Worm (Caenorhabditis elegans) whole organism, midembryonic: Measurements from ENCODE around the gene dao-6.

ENCODE experiments used
- T22C8.4 ChIP-seq: fragments of 200-800 bp; sonication (Bioruptor generic); IDR thresholded peaks from 2 replicates; pipeline ENCODE4 v1.3.6; 2022; ENCODE audit warnings: missing genetic modification characterization, missing compliant biosample characterization
- cog-1 ChIP-seq: sonication (generic microtip); optimal IDR thresholded peaks from 2 replicates; lab custom pipeline; 2016; ENCODE audit warnings: missing genetic modification characterization, missing compliant biosample characterization
- flt-1 ChIP-seq: fragments of 200-800 bp; sonication (Bioruptor generic); IDR thresholded peaks from 2 replicates; pipeline ENCODE4 v1.3.6; 2022; ENCODE audit warnings: missing genetic modification characterization, missing compliant biosample characterization
- klf-2 ChIP-seq: fragments of 200-800 bp; sonication (Bioruptor generic); conservative IDR thresholded peaks from 2 replicates; pipeline ENCODE4 v1.3.6; 2022; ENCODE audit warnings: missing genetic modification reagents, missing genetic modification characterization, missing compliant biosample characterization
- med-1 ChIP-seq: sonication (generic microtip); optimal IDR thresholded peaks from 2 replicates; lab custom pipeline; 2017; ENCODE audit warnings: missing genetic modification characterization, mild to moderate bottlenecking, missing compliant biosample characterization, antibody characterized with exemption, missing genetic modification reagents; ENCODE audit not compliant: insufficient read depth
- ref-1 ChIP-seq: fragments of 200-800 bp; sonication (Bioruptor generic); conservative IDR thresholded peaks from 2 replicates; pipeline ENCODE4 v1.3.6; 2022; ENCODE audit warnings: missing genetic modification reagents, missing genetic modification characterization, missing compliant biosample characterization
- tab-1 ChIP-seq: fragments of 200-800 bp; sonication (Bioruptor generic); IDR thresholded peaks from 2 replicates; pipeline ENCODE4 v1.3.6; 2022; ENCODE audit warnings: missing genetic modification characterization, missing compliant biosample characterization
- ztf-23 ChIP-seq: fragments of 200-800 bp; sonication (Bioruptor generic); IDR thresholded peaks from 2 replicates; pipeline ENCODE4 v1.3.6; 2022; ENCODE audit warnings: missing genetic modification reagents, missing genetic modification characterization, missing compliant biosample characterization
- ztf-29 ChIP-seq: fragments of 200-800 bp; sonication (Bioruptor generic); IDR thresholded peaks from 2 replicates; pipeline ENCODE4 v1.3.6; 2022; ENCODE audit warnings: missing genetic modification reagents, missing genetic modification characterization, missing compliant biosample characterization

Gene dao-6

ce11 chrIII:9714731-9715130, 21.3 kb downstream of the dao-6 start:
- TF ChIP-seq med-1 (GFP tag; lab: Kevin White, UChicago) (no peak), flt-1 (GFP tag; lab: Robert Waterston, UW) (no peak), ref-1 (GFP tag; lab: Robert Waterston, UW) (no peak), tab-1 (GFP tag; lab: Robert Waterston, UW) (no peak), ztf-29 (GFP tag; lab: Robert Waterston, UW) (no peak), T22C8.4 (GFP tag; lab: Robert Waterston, UW) (no peak), klf-2 (GFP tag; lab: Robert Waterston, UW) (no peak), ztf-23 (GFP tag; lab: Robert Waterston, UW) (no peak), cog-1 (tag; lab: Kevin White, UChicago) (no peak)

ce11 chrIII:9713862-9714261, 22.1 kb downstream of the dao-6 start, which contains the start of gene ncx-6:
ncx-6 (minus strand) TSS chrIII:9713949.
- TF ChIP-seq ztf-23 (GFP tag; lab: Robert Waterston, UW) (no peak), tab-1 (GFP tag; lab: Robert Waterston, UW) (no peak), klf-2 (GFP tag; lab: Robert Waterston, UW) (no peak), ztf-29 (GFP tag; lab: Robert Waterston, UW) (no peak), cog-1 (tag; lab: Kevin White, UChicago) (no peak), ref-1 (GFP tag; lab: Robert Waterston, UW) (no peak), flt-1 (GFP tag; lab: Robert Waterston, UW) (no peak), med-1 (GFP tag; lab: Kevin White, UChicago) (no peak), T22C8.4 (GFP tag; lab: Robert Waterston, UW) (no peak)

DNA sequence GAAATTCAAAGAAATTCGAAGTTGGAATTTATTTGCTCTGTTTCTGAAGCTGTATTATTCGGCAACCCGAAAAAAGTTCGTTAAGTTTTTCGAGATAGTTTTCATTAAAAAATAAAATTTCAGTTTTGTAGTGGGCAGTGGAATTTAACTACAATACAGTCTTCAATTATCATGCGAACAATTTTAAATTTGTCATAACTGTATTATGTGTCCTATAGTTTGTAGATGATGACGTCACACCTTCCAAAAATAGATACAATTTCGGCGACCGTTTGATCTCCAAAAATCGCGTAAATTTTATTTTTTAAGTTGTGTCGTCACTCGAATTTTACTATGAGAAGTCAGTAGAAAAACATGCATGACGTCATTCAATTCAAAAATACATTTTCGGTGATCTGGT, 22.8 kb downstream of the dao-6 start:
- TF ChIP-seq tab-1 (GFP tag; lab: Robert Waterston, UW) (no peak), flt-1 (GFP tag; lab: Robert Waterston, UW) (no peak), T22C8.4 (GFP tag; lab: Robert Waterston, UW) (no peak), ztf-23 (GFP tag; lab: Robert Waterston, UW) (no peak), ztf-29 (GFP tag; lab: Robert Waterston, UW) (no peak), med-1 (GFP tag; lab: Kevin White, UChicago) (no peak), ref-1 (GFP tag; lab: Robert Waterston, UW) (no peak), cog-1 (tag; lab: Kevin White, UChicago) (no peak), klf-2 (GFP tag; lab: Robert Waterston, UW) (no peak)

- TF ChIP-seq ztf-29 (GFP tag; lab: Robert Waterston, UW): no peak
- no peak for TF ChIP-seq tab-1 (GFP tag; lab: Robert Waterston, UW)
- TF ChIP-seq klf-2 (GFP tag; lab: Robert Waterston, UW): no peak
Measured at ce11 chrIII:9711163-9711562, 24.8 kb downstream of the dao-6 start.

- TF ChIP-seq T22C8.4 (GFP tag; lab: Robert Waterston, UW) (no peak), ztf-23 (GFP tag; lab: Robert Waterston, UW) (no peak), tab-1 (GFP tag; lab: Robert Waterston, UW) (no peak), ztf-29 (GFP tag; lab: Robert Waterston, UW) (no peak), ref-1 (GFP tag; lab: Robert Waterston, UW) (no peak; the same call in 1 of the 2 replicates), cog-1 (tag; lab: Kevin White, UChicago) (no peak), klf-2 (GFP tag; lab: Robert Waterston, UW) (no peak), flt-1 (GFP tag; lab: Robert Waterston, UW) (no peak; the same call in 1 of the 2 replicates), med-1 (GFP tag; lab: Kevin White, UChicago) (no peak)
Measured at ce11 chrIII:9705157-9705905, 30.7 kb downstream of the dao-6 start.

ce11 chrIII:9704606-9704938, 31.4 kb downstream of the dao-6 start:
- no peak for TF ChIP-seq klf-2 (GFP tag; lab: Robert Waterston, UW)
- TF ChIP-seq ztf-23 (GFP tag; lab: Robert Waterston, UW): no peak
- no peak for TF ChIP-seq flt-1 (GFP tag; lab: Robert Waterston, UW)
- no peak for TF ChIP-seq T22C8.4 (GFP tag; lab: Robert Waterston, UW)
- no peak for TF ChIP-seq tab-1 (GFP tag; lab: Robert Waterston, UW)
- no peak for TF ChIP-seq ztf-29 (GFP tag; lab: Robert Waterston, UW)
- TF ChIP-seq cog-1 (tag; lab: Kevin White, UChicago): no peak
- TF ChIP-seq med-1 (GFP tag; lab: Kevin White, UChicago): no peak
- no peak for TF ChIP-seq ref-1 (GFP tag; lab: Robert Waterston, UW)

DNA sequence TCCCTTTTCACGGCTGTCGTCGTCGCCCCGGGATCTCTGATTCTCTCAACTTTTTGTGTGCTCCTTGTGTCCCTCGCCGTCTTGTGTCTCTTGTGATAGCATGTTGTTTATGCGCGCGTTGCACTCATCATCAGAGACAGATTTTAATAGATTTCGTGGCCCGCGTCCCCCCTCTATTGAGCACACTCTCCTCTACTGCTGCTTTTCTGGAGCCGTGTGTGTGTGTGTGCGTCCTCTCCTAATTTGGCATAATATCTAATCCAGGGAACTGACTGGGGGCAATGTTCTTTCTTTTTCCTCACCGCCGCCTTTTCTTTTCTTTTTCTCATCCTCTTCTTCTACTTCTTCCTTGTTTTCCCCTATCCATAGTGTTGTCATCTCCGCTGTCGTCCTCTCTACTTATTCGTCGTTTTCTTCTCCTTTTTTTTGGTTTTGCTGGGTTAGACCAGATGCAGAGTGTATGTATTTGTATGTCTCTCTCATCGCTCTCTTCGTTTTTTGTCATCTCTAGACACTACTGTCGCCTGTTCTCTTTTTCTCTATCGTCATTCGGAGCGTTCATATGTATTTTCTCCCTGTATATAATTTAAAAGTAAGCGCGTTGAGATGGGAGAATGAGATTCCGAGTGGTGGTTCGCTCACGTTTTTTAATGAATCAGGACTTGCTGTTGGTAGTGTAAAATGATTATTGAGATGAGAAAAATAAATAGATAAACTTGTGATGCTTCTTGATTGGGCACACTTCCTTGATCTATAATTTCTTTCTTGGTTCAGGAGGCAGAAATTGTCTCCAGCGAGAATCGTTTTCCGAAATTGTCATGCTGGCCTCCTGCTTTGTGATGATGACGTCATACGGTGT, 32.0 kb downstream of the dao-6 start:
- no peak for TF ChIP-seq tab-1 (GFP tag; lab: Robert Waterston, UW)
- no peak for TF ChIP-seq ztf-29 (GFP tag; lab: Robert Waterston, UW)
- TF ChIP-seq med-1 (GFP tag; lab: Kevin White, UChicago): no peak
- TF ChIP-seq klf-2 (GFP tag; lab: Robert Waterston, UW): no peak
- peak; percentile 64 for TF ChIP-seq cog-1 (tag; lab: Kevin White, UChicago)
- no peak for TF ChIP-seq flt-1 (GFP tag; lab: Robert Waterston, UW)
- TF ChIP-seq ztf-23 (GFP tag; lab: Robert Waterston, UW): 0 out of 2 replicates have a peak, but pooled peaks have one; percentile 57
- no peak for TF ChIP-seq ref-1 (GFP tag; lab: Robert Waterston, UW)

ce11 chrIII:9702665-9703252, 33.2 kb downstream of the dao-6 start:
- TF ChIP-seq flt-1 (GFP tag; lab: Robert Waterston, UW) (peak; percentile 36; the same call in 1 of the 2 replicates), tab-1 (GFP tag; lab: Robert Waterston, UW) (no peak), ref-1 (GFP tag; lab: Robert Waterston, UW) (no peak), ztf-29 (GFP tag; lab: Robert Waterston, UW) (no peak)
